Worm (Caenorhabditis elegans) whole organism, late embryonic: ENCODE results near the gene T21B10.4.
A peak's percentile ranks its signal among the peaks of the same experiment; 100 is the strongest.

Experiments used
- C08G9.2 ChIP-seq: sonication (generic microtip); optimal IDR thresholded peaks from 2 replicates; lab custom pipeline; 2016; ENCODE audit warnings: mild to moderate bottlenecking, missing genetic modification characterization, moderate library complexity, missing compliant biosample characterization
- C38D4.7 ChIP-seq: fragments of 200-800 bp; sonication (Bioruptor generic); optimal IDR thresholded peaks from 2 replicates; lab custom pipeline; 2018; ENCODE audit warnings: mild to moderate bottlenecking, missing genetic modification characterization, moderate library complexity, missing compliant biosample characterization
- K09A11.1 ChIP-seq: sonication (generic microtip); optimal IDR thresholded peaks from 2 replicates; lab custom pipeline; 2017; ENCODE audit warnings: antibody characterized with exemption, mild to moderate bottlenecking, missing genetic modification characterization, missing compliant biosample characterization; ENCODE audit not compliant: insufficient read depth
- T23F11.4 ChIP-seq: fragments of 200-800 bp; sonication (Bioruptor generic); optimal IDR thresholded peaks from 2 replicates; lab custom pipeline; 2018; ENCODE audit warnings: mild to moderate bottlenecking, missing genetic modification characterization, missing compliant biosample characterization
- Y22D7AL.16 ChIP-seq: sonication (generic microtip); optimal IDR thresholded peaks from 2 replicates; lab custom pipeline; 2016; ENCODE audit warnings: missing genetic modification characterization, missing compliant biosample characterization
- ceh-18 ChIP-seq: sonication (generic microtip); optimal IDR thresholded peaks from 2 replicates; lab custom pipeline; 2016; ENCODE audit warnings: missing genetic modification characterization, missing compliant biosample characterization
- ceh-19 ChIP-seq: fragments of 200-800 bp; sonication (Bioruptor generic); optimal IDR thresholded peaks from 2 replicates; lab custom pipeline; 2018; ENCODE audit warnings: mild to moderate bottlenecking, missing genetic modification characterization, missing compliant biosample characterization
- ceh-24 ChIP-seq: sonication (generic microtip); optimal IDR thresholded peaks from 2 replicates; lab custom pipeline; 2016; ENCODE audit warnings: mild to moderate bottlenecking, missing genetic modification characterization, missing compliant biosample characterization
- ceh-31 ChIP-seq: sonication (generic microtip); optimal IDR thresholded peaks from 2 replicates; lab custom pipeline; 2016; ENCODE audit warnings: missing genetic modification characterization, missing compliant biosample characterization
- ceh-34 ChIP-seq: sonication (generic microtip); optimal IDR thresholded peaks from 2 replicates; lab custom pipeline; 2016; ENCODE audit warnings: mild to moderate bottlenecking, missing genetic modification characterization, missing compliant biosample characterization
- ceh-45 ChIP-seq: fragments of 200-800 bp; sonication (Bioruptor generic); IDR thresholded peaks from 2 replicates; pipeline ENCODE4 v1.3.6; 2022; ENCODE audit warnings: missing genetic modification reagents, missing genetic modification characterization, missing compliant biosample characterization
- ceh-6 ChIP-seq: fragments of 200-800 bp; sonication (Bioruptor generic); optimal IDR thresholded peaks from 2 replicates; lab custom pipeline; 2018; ENCODE audit warnings: mild to moderate bottlenecking, missing genetic modification characterization, missing compliant biosample characterization
- che-1 ChIP-seq: sonication (generic microtip); optimal IDR thresholded peaks from 2 replicates; lab custom pipeline; 2016; ENCODE audit warnings: mild to moderate bottlenecking, missing genetic modification characterization, missing compliant biosample characterization
- dmd-4 ChIP-seq: sonication (generic microtip); optimal IDR thresholded peaks from 2 replicates; lab custom pipeline; 2016; ENCODE audit warnings: borderline replicate concordance, missing genetic modification characterization, missing compliant biosample characterization
- elt-2 ChIP-seq: sonication (generic microtip); optimal IDR thresholded peaks from 2 replicates; lab custom pipeline; 2016; ENCODE audit warnings: missing genetic modification reagents, missing genetic modification characterization, missing compliant biosample characterization
- fkh-10 ChIP-seq: fragments of 150-350 bp; optimal IDR thresholded peaks from 2 replicates; lab custom pipeline; 2014; ENCODE audit warnings: missing biosample characterization, missing genetic modification reagents, missing genetic modification characterization
- fkh-6 ChIP-seq: sonication (generic microtip); optimal IDR thresholded peaks from 2 replicates; lab custom pipeline; 2016; ENCODE audit warnings: missing genetic modification characterization, missing compliant biosample characterization
- hlh-30 ChIP-seq: sonication (generic microtip); optimal IDR thresholded peaks from 2 replicates; lab custom pipeline; 2017; ENCODE audit warnings: antibody characterized with exemption, missing genetic modification characterization, missing compliant biosample characterization; ENCODE audit not compliant: insufficient read depth
- hlh-6 ChIP-seq: sonication (generic microtip); optimal IDR thresholded peaks from 2 replicates; lab custom pipeline; 2016; ENCODE audit warnings: missing genotype, missing genetic modification characterization, missing compliant biosample characterization
- lin-11 ChIP-seq: fragments of 200-800 bp; sonication (Bioruptor generic); optimal IDR thresholded peaks from 2 replicates; lab custom pipeline; 2018; ENCODE audit warnings: mild to moderate bottlenecking, missing genetic modification characterization, missing compliant biosample characterization
- mec-3 ChIP-seq: sonication (generic microtip); optimal IDR thresholded peaks from 2 replicates; lab custom pipeline; 2016; ENCODE audit warnings: borderline replicate concordance, missing genetic modification characterization, missing compliant biosample characterization
- nhr-232 ChIP-seq: sonication (generic microtip); optimal IDR thresholded peaks from 2 replicates; lab custom pipeline; 2016; ENCODE audit warnings: missing genetic modification characterization, missing compliant biosample characterization
- pat-9 ChIP-seq: fragments of 200-800 bp; sonication (Bioruptor generic); optimal IDR thresholded peaks from 2 replicates; lab custom pipeline; 2018; ENCODE audit warnings: mild to moderate bottlenecking, missing genetic modification characterization, moderate library complexity, missing compliant biosample characterization
- pax-1 ChIP-seq: fragments of 150-350 bp; optimal IDR thresholded peaks from 2 replicates; lab custom pipeline; 2014; ENCODE audit warnings: missing biosample characterization, missing genetic modification characterization
- pha-2 ChIP-seq: sonication (generic microtip); optimal IDR thresholded peaks from 2 replicates; lab custom pipeline; 2017; ENCODE audit warnings: mild to moderate bottlenecking, missing genetic modification characterization, missing compliant biosample characterization
- ref-2 ChIP-seq: sonication (generic microtip); optimal IDR thresholded peaks from 2 replicates; lab custom pipeline; 2016; ENCODE audit warnings: missing genetic modification characterization, missing compliant biosample characterization
- rnt-1 ChIP-seq: sonication (generic microtip); optimal IDR thresholded peaks from 2 replicates; lab custom pipeline; 2016; ENCODE audit warnings: missing genetic modification characterization, missing compliant biosample characterization
- sdc-2 ChIP-seq: sonication (generic microtip); optimal IDR thresholded peaks from 2 replicates; lab custom pipeline; 2016; ENCODE audit warnings: missing genotype, missing genetic modification characterization, missing compliant biosample characterization
- sox-4 ChIP-seq: sonication (generic microtip); optimal IDR thresholded peaks from 2 replicates; lab custom pipeline; 2017; ENCODE audit warnings: mild to moderate bottlenecking, missing genetic modification characterization, inconsistent platforms, missing compliant biosample characterization
- syd-9 ChIP-seq: sonication (generic microtip); optimal IDR thresholded peaks from 2 replicates; lab custom pipeline; 2016; ENCODE audit warnings: mild to moderate bottlenecking, missing genetic modification characterization, moderate library complexity, missing compliant biosample characterization
- tbx-2 ChIP-seq: sonication (generic microtip); optimal IDR thresholded peaks from 2 replicates; lab custom pipeline; 2016; ENCODE audit warnings: missing genetic modification characterization, missing compliant biosample characterization
- ttx-3 ChIP-seq: sonication (generic microtip); optimal IDR thresholded peaks from 2 replicates; lab custom pipeline; 2016; ENCODE audit warnings: missing genetic modification reagents, missing genetic modification characterization, missing compliant biosample characterization
- unc-3 ChIP-seq, 2 experiments: fragments of 200-800 bp in 1 of 2; sonication (Bioruptor generic) in 1 of 2; sonication (generic microtip) in 1 of 2; conservative IDR thresholded peaks in 1 of 2; optimal IDR thresholded peaks in 1 of 2; 2 replicates each; pipeline versions ENCODE4 v1.3.6 to Lab custom; 2016 to 2022; ENCODE audit warnings: missing compliant biosample characterization in 2 of 2, missing genetic modification characterization in 2 of 2, missing genetic modification reagents in 1 of 2
- unc-42 ChIP-seq: sonication (generic microtip); optimal IDR thresholded peaks from 2 replicates; lab custom pipeline; 2016; ENCODE audit warnings: missing genotype, missing genetic modification characterization, missing compliant biosample characterization
- unc-55 ChIP-seq: sonication (generic microtip); optimal IDR thresholded peaks from 2 replicates; lab custom pipeline; 2017; ENCODE audit warnings: missing biosample characterization, missing genetic modification reagents, missing genetic modification characterization

Gene T21B10.4

DNA sequence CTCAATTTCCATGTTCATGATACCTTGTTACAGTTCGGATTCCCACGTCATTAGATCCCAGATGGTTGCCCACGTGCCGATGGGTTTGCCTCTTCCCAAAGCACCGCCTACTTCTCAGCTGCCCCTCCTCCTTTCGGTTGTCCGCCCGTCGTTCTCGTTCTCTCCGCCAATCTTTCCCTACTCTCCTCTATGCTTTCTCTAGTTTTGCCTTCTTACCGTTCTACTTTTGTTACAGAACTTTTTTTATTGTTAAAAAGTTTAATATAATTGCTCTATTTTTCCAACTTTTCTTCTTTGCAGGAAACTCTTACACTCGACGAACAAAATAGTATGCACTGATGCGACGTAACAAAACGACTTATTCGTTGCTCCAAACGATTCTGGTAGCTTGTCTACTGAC is 44.2 kb upstream of the T21B10.4 start, which contains the start of gene lat-1:
Gene lat-1 (plus strand): TSS at position 301 of the 400 bp plus-strand sequence.
- no peak for TF ChIP-seq C08G9.2 (tag; lab: Kevin White, UChicago)
- TF ChIP-seq ceh-34 (tag; lab: Kevin White, UChicago), result peak; percentile 2

DNA sequence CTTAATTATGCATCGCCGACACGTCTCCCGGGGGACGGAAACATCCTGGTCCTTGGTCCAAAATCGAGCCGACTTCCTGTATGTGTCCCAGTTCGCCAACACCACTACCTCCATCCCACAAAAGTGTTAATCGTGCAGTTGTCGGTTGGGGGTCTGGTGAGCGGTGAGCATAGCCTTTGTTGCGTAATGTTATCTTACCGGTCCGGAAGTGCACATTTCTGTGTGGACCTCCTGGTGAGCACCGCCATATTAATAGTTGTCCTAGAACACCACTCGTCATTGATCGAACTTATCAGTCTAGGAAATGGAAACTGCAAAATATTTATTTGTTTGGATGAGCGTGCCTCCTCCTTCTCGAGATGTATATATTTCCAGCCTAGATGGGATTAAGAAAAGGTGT is 43.5 kb upstream of the T21B10.4 start:
- no peak for TF ChIP-seq unc-3 (GFP tag; conservative IDR thresholded peaks at IDR 0.05; lab: Robert Waterston, UW)
- no peak for TF ChIP-seq unc-3 (tag; optimal IDR thresholded peaks at IDR 0.05; lab: Kevin White, UChicago)
- no peak for TF ChIP-seq K09A11.1 (tag; lab: Kevin White, UChicago)
- TF ChIP-seq sdc-2 (tag; lab: Kevin White, UChicago), result no peak
- no peak for TF ChIP-seq hlh-30
- no peak for TF ChIP-seq fkh-6 (tag; lab: Kevin White, UChicago)
- no peak for TF ChIP-seq che-1 (tag; lab: Kevin White, UChicago)
- no peak for TF ChIP-seq ceh-31
- TF ChIP-seq unc-42 (tag; lab: Kevin White, UChicago), result peak; percentile 0
- TF ChIP-seq dmd-4 (tag; lab: Kevin White, UChicago), result no peak
- peak; percentile 57 for TF ChIP-seq ref-2 (tag; lab: Kevin White, UChicago)
- TF ChIP-seq hlh-6 (tag; lab: Kevin White, UChicago), result no peak

DNA sequence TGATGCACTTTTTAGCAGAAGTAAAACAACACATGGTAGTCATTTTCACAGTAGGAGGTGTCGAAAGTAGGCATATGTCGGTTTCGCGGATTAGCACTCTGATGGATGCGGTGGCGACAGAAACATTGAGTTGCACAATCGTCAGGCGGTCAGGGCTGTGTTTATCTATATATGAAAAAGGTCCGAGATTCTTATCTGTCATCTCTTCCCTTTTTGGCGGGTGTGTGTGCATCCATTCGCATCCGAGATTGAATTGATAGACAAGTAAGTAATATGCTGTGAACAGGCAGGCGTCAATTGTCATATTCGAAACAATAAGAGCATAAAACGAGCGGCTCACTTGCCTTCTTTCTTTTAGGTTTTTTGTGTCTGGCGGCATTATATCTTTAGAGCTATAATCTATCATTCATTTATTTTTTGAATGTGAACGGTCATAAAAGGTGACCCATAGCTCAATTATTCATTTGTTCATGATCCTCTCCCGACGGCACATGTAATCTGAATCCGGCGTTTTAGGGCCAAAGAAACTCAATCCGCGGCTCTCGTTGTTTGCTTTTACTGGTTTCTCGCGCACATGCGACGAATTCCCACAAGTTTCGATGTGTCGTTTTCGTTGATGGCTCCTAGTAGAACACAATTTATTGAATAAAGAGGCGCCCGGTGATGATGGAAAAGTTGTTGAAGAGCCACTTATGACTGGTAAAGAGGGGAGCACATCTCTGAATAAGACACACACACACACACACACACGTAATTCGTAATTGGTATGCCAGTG is 41.9 kb upstream of the T21B10.4 start:
- TF ChIP-seq unc-55 (GFP tag; lab: Kevin White, UChicago) (peak; percentile 6), ceh-6 (GFP tag; lab: Kevin White, UChicago) (no peak), syd-9 (tag; lab: Kevin White, UChicago) (no peak), lin-11 (no peak), sox-4 (tag; lab: Kevin White, UChicago) (no peak), ceh-34 (tag; lab: Kevin White, UChicago) (peak; percentile 52), pax-1 (tag; lab: Kevin White, UChicago) (no peak), pha-2 (tag; lab: Kevin White, UChicago) (no peak), unc-42 (tag; lab: Kevin White, UChicago) (peak; percentile 29), tbx-2 (peak; percentile 15), ceh-19 (GFP tag; lab: Kevin White, UChicago) (peak; percentile 52), elt-2 (tag; lab: Kevin White, UChicago) (no peak), nhr-232 (tag; lab: Kevin White, UChicago) (no peak), ceh-18 (tag; lab: Kevin White, UChicago) (no peak)

DNA sequence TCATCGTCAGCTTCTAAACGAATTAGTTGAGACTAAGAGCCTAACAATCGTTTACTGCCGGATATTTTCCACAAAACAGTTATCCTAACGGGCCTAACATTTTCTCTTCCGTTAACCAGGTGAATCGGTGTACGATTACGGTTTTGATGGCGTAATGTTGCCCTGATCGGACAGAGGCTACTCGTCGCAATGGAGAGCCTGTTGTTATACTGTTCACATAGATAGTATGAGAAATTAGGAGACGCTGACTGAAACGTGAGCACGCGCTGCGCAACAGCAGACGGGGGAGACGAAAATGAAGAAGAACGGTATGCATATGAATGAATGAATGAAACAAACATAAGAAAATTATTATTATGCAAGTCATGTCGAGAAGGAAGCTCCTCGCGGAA is 41.3 kb upstream of the T21B10.4 start:
- peak; percentile 24 for TF ChIP-seq ceh-34 (tag; lab: Kevin White, UChicago)
- peak; percentile 30 for TF ChIP-seq tbx-2
- no peak for TF ChIP-seq C38D4.7 (GFP tag; lab: Kevin White, UChicago)
- TF ChIP-seq pha-2 (tag; lab: Kevin White, UChicago), result peak; percentile 29

DNA sequence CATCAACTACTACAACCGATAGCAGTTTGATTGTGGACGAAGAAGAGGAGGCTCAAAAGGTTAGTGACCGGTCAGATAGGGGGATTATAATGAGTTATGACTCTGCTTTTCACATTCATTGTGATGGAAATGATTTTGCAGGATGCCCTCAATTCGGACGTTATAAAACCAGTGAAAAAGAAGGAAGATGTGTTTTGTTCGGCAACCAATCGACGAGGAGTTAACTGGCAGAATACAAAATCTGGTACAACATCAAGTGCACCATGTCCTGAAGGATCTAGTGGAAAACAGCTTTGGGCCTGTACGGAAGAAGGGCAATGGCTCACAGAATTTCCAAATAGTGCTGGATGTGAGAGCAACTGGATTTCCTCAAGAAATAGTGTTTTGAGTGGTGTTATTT is 36.8 kb upstream of the T21B10.4 start:
- TF ChIP-seq Y22D7AL.16 (tag; lab: Kevin White, UChicago), result no peak

DNA sequence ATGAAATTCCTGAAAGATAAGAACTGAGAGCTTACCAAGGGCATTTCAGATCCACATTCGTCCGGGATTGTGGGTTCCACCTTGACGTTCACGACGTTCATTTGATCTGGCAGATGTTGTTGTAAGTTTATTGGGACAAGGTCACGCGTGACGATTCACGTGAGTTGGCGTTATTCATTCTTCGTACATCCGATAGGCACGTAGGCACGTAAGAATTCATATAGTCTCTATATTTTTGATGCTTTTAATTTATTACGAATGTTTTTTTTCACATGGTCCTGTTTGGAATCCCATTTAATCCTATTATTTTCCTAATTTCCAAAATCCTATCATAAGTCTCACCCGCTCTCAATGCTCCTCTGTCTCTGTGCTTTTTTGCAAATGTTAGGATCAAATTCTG is 28.8 kb upstream of the T21B10.4 start, which contains the start of gene B0457.4:
Gene B0457.4 (minus strand): TSS at position 101 of the 400 bp plus-strand sequence.
- TF ChIP-seq K09A11.1 (tag; lab: Kevin White, UChicago), result no peak
- no peak for TF ChIP-seq rnt-1 (tag; lab: Kevin White, UChicago)
- no peak for TF ChIP-seq lin-11
- no peak for TF ChIP-seq T23F11.4 (GFP tag; lab: Kevin White, UChicago)
- TF ChIP-seq fkh-10 (GFP tag; lab: Kevin White, UChicago), result no peak
- TF ChIP-seq mec-3, result no peak
- TF ChIP-seq pha-2 (tag; lab: Kevin White, UChicago), result no peak
- TF ChIP-seq ceh-45, result no peak
- no peak for TF ChIP-seq ceh-24 (tag; lab: Kevin White, UChicago)
- no peak for TF ChIP-seq pat-9
- TF ChIP-seq ttx-3, result no peak
- TF ChIP-seq unc-55 (GFP tag; lab: Kevin White, UChicago), result no peak
- no peak for TF ChIP-seq hlh-6 (tag; lab: Kevin White, UChicago)
